Worm (Caenorhabditis elegans) whole organism, L4 larva: ENCODE results near the gene smc-3.

ENCODE experiments used
- F10B5.3 ChIP-seq: sonication (generic microtip); optimal IDR thresholded peaks from 2 replicates; lab custom pipeline; 2016; ENCODE audit warnings: mild to moderate bottlenecking, missing genetic modification characterization, missing compliant biosample characterization
- F37D6.2 ChIP-seq: sonication (generic microtip); optimal IDR thresholded peaks from 2 replicates; lab custom pipeline; 2016; ENCODE audit warnings: mild to moderate bottlenecking, missing genetic modification characterization, missing compliant biosample characterization
- F49E8.2 ChIP-seq: sonication (generic microtip); optimal IDR thresholded peaks from 2 replicates; lab custom pipeline; 2016; ENCODE audit warnings: missing compliant biosample characterization, mild to moderate bottlenecking, missing genetic modification characterization, borderline replicate concordance
- Y48G9A.11 ChIP-seq: fragments of 200-800 bp; sonication (Bioruptor generic); IDR thresholded peaks from 2 replicates; pipeline ENCODE4 v1.3.6; 2022; ENCODE audit warnings: missing genetic modification reagents, missing genetic modification characterization, missing compliant biosample characterization
- ZK337.2 ChIP-seq: fragments of 200-800 bp; sonication (Bioruptor generic); IDR thresholded peaks from 2 replicates; pipeline ENCODE4 v1.3.6; 2022; ENCODE audit warnings: missing genetic modification reagents, missing genetic modification characterization, missing compliant biosample characterization
- aha-1 ChIP-seq: fragments of 150-350 bp; peaks from one replicate; lab custom pipeline; 2014; ENCODE audit warnings: missing biosample characterization, missing genetic modification characterization
- ceh-20 ChIP-seq: fragments of 200-800 bp; sonication (Bioruptor generic); IDR thresholded peaks from 2 replicates; pipeline ENCODE4 v1.3.6; 2022; ENCODE audit warnings: missing genetic modification reagents, missing genetic modification characterization, missing compliant biosample characterization
- ceh-62 ChIP-seq: sonication (generic microtip); optimal IDR thresholded peaks from 2 replicates; lab custom pipeline; 2017; ENCODE audit warnings: missing biosample characterization, missing genetic modification characterization
- daf-8 ChIP-seq: fragments of 200-800 bp; sonication (Bioruptor generic); IDR thresholded peaks from 2 replicates; pipeline ENCODE4 v1.3.6; 2022; ENCODE audit warnings: missing genetic modification characterization, missing compliant biosample characterization
- dmd-8 ChIP-seq: fragments of 200-800 bp; sonication (Bioruptor generic); IDR thresholded peaks from 2 replicates; pipeline ENCODE4 v1.3.6; 2022; ENCODE audit warnings: missing genetic modification characterization, missing compliant biosample characterization
- dmd-9 ChIP-seq: fragments of 200-800 bp; sonication (Bioruptor generic); IDR thresholded peaks from 2 replicates; pipeline ENCODE4 v1.3.6; 2022; ENCODE audit warnings: missing genetic modification reagents, missing genetic modification characterization, missing compliant biosample characterization
- fkh-10 ChIP-seq: fragments of 150-350 bp; optimal IDR thresholded peaks from 2 replicates; lab custom pipeline; 2014; ENCODE audit warnings: missing biosample characterization, missing genetic modification reagents, missing genetic modification characterization
- hif-1 ChIP-seq, 2 experiments: sonication (generic microtip); optimal IDR thresholded peaks; 2 replicates each; lab custom pipeline; 2016 to 2017; ENCODE audit warnings: missing compliant biosample characterization in 2 of 2, missing genetic modification characterization in 2 of 2, missing genetic modification reagents in 2 of 2, missing genotype in 2 of 2, mild to moderate bottlenecking in 1 of 2
- hlh-30 ChIP-seq: sonication (generic microtip); optimal IDR thresholded peaks from 2 replicates; lab custom pipeline; 2017; ENCODE audit warnings: antibody characterized with exemption, mild to moderate bottlenecking, missing genetic modification characterization, missing compliant biosample characterization; ENCODE audit not compliant: insufficient read depth
- hmg-1.1 ChIP-seq: fragments of 200-800 bp; sonication (Bioruptor generic); IDR thresholded peaks from 2 replicates; pipeline ENCODE4 v1.3.6; 2022; ENCODE audit warnings: missing genetic modification reagents, missing genetic modification characterization, missing compliant biosample characterization
- jun-1 ChIP-seq: fragments of 150-350 bp; optimal IDR thresholded peaks from 2 replicates; lab custom pipeline; 2014; ENCODE audit warnings: missing biosample characterization, missing genetic modification reagents, missing genetic modification characterization
- lin-1 ChIP-seq: fragments of 200-800 bp; sonication (Bioruptor generic); IDR thresholded peaks from 2 replicates; pipeline ENCODE4 v1.3.6; 2022; ENCODE audit warnings: missing genetic modification reagents, missing genetic modification characterization, missing compliant biosample characterization
- lin-29 ChIP-seq: fragments of 200-800 bp; sonication (Bioruptor generic); IDR thresholded peaks from 2 replicates; pipeline ENCODE4 v1.3.6; 2022; ENCODE audit warnings: missing genetic modification reagents, missing genetic modification characterization, missing compliant biosample characterization
- lir-3 ChIP-seq: sonication (generic microtip); optimal IDR thresholded peaks from 2 replicates; lab custom pipeline; 2016; ENCODE audit warnings: mild to moderate bottlenecking, missing genetic modification characterization, missing compliant biosample characterization
- lsy-2 ChIP-seq, 2 experiments: fragments of 150-350 bp in 1 of 2; sonication (generic microtip) in 1 of 2; optimal IDR thresholded peaks; 2 replicates each; lab custom pipeline; 2014 to 2017; ENCODE audit warnings: missing biosample characterization in 2 of 2, missing genetic modification characterization in 2 of 2
- madf-5 ChIP-seq, 2 experiments: fragments of 200-800 bp; sonication (Bioruptor generic); IDR thresholded peaks; 2 replicates each; pipeline ENCODE4 v1.3.6; 2022; ENCODE audit warnings: missing compliant biosample characterization in 2 of 2, missing genetic modification characterization in 2 of 2
- mep-1 ChIP-seq: fragments of 150-350 bp; sonication (generic microtip); optimal IDR thresholded peaks from 3 replicates; lab custom pipeline; 2014; ENCODE audit warnings: missing biosample characterization, missing genetic modification characterization
- mes-2 ChIP-seq: sonication (generic microtip); optimal IDR thresholded peaks from 2 replicates; lab custom pipeline; 2016; ENCODE audit warnings: missing genotype, mild to moderate bottlenecking, missing genetic modification characterization, missing compliant biosample characterization; ENCODE audit not compliant: poor library complexity, severe bottlenecking
- nhr-10 ChIP-seq: fragments of 150-350 bp; optimal IDR thresholded peaks from 2 replicates; lab custom pipeline; 2014; ENCODE audit warnings: missing biosample characterization, missing genetic modification characterization
- nhr-237 ChIP-seq: sonication (generic microtip); optimal IDR thresholded peaks from 2 replicates; lab custom pipeline; 2017; ENCODE audit warnings: missing biosample characterization, missing genetic modification characterization
- nhr-6 ChIP-seq: fragments of 150-350 bp; optimal IDR thresholded peaks from 2 replicates; lab custom pipeline; 2014; ENCODE audit warnings: missing biosample characterization, missing genetic modification characterization
- nhr-77 ChIP-seq: fragments of 150-350 bp; optimal IDR thresholded peaks from 2 replicates; lab custom pipeline; 2014; ENCODE audit warnings: missing biosample characterization, missing genetic modification characterization
- pha-4 ChIP-seq, 2 experiments: fragments of 150-350 bp in 1 of 2; fragments of 200-800 bp in 1 of 2; sonication (Bioruptor generic) in 1 of 2; IDR thresholded peaks in 1 of 2; optimal IDR thresholded peaks in 1 of 2; 2 replicates each; pipeline versions ENCODE4 v1.3.6 to Lab custom; 2014 to 2022; ENCODE audit warnings: missing genetic modification characterization in 2 of 2, missing genetic modification reagents in 2 of 2, missing biosample characterization in 1 of 2, missing compliant biosample characterization in 1 of 2
- php-3 ChIP-seq: fragments of 200-800 bp; sonication (Bioruptor generic); IDR thresholded peaks from 2 replicates; pipeline ENCODE4 v1.3.6; 2022; ENCODE audit warnings: missing genetic modification reagents, missing genetic modification characterization, missing compliant biosample characterization
- rbr-2 ChIP-seq: sonication (generic microtip); optimal IDR thresholded peaks from 2 replicates; lab custom pipeline; 2016; ENCODE audit warnings: missing genotype, missing genetic modification characterization, missing compliant biosample characterization
- saeg-2 ChIP-seq: fragments of 200-800 bp; sonication (Bioruptor generic); IDR thresholded peaks from 2 replicates; pipeline ENCODE4 v1.3.6; 2022; ENCODE audit warnings: missing genetic modification reagents, missing genetic modification characterization, missing compliant biosample characterization
- sdz-12 ChIP-seq: fragments of 200-800 bp; sonication (Bioruptor generic); optimal IDR thresholded peaks from 2 replicates; lab custom pipeline; 2018; ENCODE audit warnings: mild to moderate bottlenecking, missing genetic modification characterization, missing compliant biosample characterization
- set-16 ChIP-seq: fragments of 200-800 bp; sonication (Bioruptor generic); IDR thresholded peaks from 2 replicates; pipeline ENCODE4 v1.3.6; 2022; ENCODE audit warnings: missing genetic modification reagents, missing genetic modification characterization, missing compliant biosample characterization
- spr-3 ChIP-seq: fragments of 200-800 bp; sonication (Bioruptor generic); optimal IDR thresholded peaks from 2 replicates; lab custom pipeline; 2018; ENCODE audit warnings: mild to moderate bottlenecking, missing genetic modification characterization, missing compliant biosample characterization
- tag-97 ChIP-seq: fragments of 200-800 bp; sonication (Bioruptor generic); IDR thresholded peaks from 2 replicates; pipeline ENCODE4 v1.3.6; 2022; ENCODE audit warnings: missing genetic modification characterization, missing compliant biosample characterization
- unc-130 ChIP-seq: sonication (generic microtip); optimal IDR thresholded peaks from 2 replicates; lab custom pipeline; 2016; ENCODE audit warnings: missing genetic modification reagents, missing genetic modification characterization, missing compliant biosample characterization
- vab-7 ChIP-seq: fragments of 200-800 bp; sonication (Bioruptor generic); IDR thresholded peaks from 2 replicates; pipeline ENCODE4 v1.3.6; 2022; ENCODE audit warnings: missing genetic modification reagents, missing genetic modification characterization, missing compliant biosample characterization
- zag-1 ChIP-seq: fragments of 150-350 bp; optimal IDR thresholded peaks from 2 replicates; lab custom pipeline; 2014; ENCODE audit warnings: missing biosample characterization, missing genetic modification characterization
- zfp-2 ChIP-seq: sonication (generic microtip); optimal IDR thresholded peaks from 2 replicates; lab custom pipeline; 2016; ENCODE audit warnings: mild to moderate bottlenecking, missing genetic modification characterization, missing compliant biosample characterization

The smc-3 gene

ce11 chrIII:11332306-11332705 is 41.6 kb downstream of the smc-3 start:
- TF ChIP-seq ceh-20 (peak; percentile 63; the same call in 1 of the 2 replicates), vab-7 (GFP tag; lab: Robert Waterston, UW) (0 out of 2 replicates have a peak, but pooled peaks have one; percentile 10), jun-1 (tag; lab: Kevin White, UChicago) (no peak)

ce11 chrIII:11333032-11333732 is 42.5 kb downstream of the smc-3 start, which contains the start of gene T28D6.5:
TSS of gene T28D6.5 (plus strand) at chrIII:11333682.
- TF ChIP-seq lir-3 (tag; lab: Kevin White, UChicago) (no peak), daf-8 (no peak), lin-29 (GFP tag; lab: Robert Waterston, UW) (no peak), Y48G9A.11 (no peak), hif-1 (tag; optimal IDR thresholded peaks at IDR 0.05; lab: Kevin White, UChicago) (no peak), spr-3 (GFP tag; lab: Kevin White, UChicago) (no peak), F49E8.2 (no peak), zag-1 (no peak), ceh-62 (no peak), hlh-30 (tag; lab: Kevin White, UChicago) (no peak), zfp-2 (no peak), nhr-10 (no peak), nhr-6 (tag; lab: Kevin White, UChicago) (no peak), unc-130 (GFP tag; lab: Kevin White, UChicago) (no peak), sdz-12 (no peak), tag-97 (GFP tag; lab: Robert Waterston, UW) (no peak), set-16 (no peak), php-3 (GFP tag; lab: Robert Waterston, UW) (no peak), hmg-1.1 (GFP tag; lab: Robert Waterston, UW) (no peak)

- TF ChIP-seq dmd-9 (GFP tag; lab: Robert Waterston, UW): no peak
- TF ChIP-seq hmg-1.1 (GFP tag; lab: Robert Waterston, UW): peak; percentile 30; the same call in 1 of the 2 replicates
- TF ChIP-seq aha-1 (tag; lab: Kevin White, UChicago): peak; percentile 49
- no peak for TF ChIP-seq F10B5.3 (tag; lab: Kevin White, UChicago)
- TF ChIP-seq mes-2: peak; percentile 15
- no peak for TF ChIP-seq F37D6.2 (tag; lab: Kevin White, UChicago)
- TF ChIP-seq hif-1 (tag; optimal IDR thresholded peaks at IDR 0.05; lab: Kevin White, UChicago): peak in 1 of 2 experiments; percentile 11
- no peak for TF ChIP-seq madf-5 (GFP tag; IDR thresholded peaks at IDR 0.05; lab: Robert Waterston, UW)
- peak; percentile 53 for TF ChIP-seq mep-1 (tag; lab: Kevin White, UChicago)
- no peak for TF ChIP-seq saeg-2 (GFP tag; lab: Robert Waterston, UW)
- peak; percentile 53 for TF ChIP-seq fkh-10 (GFP tag; lab: Kevin White, UChicago)
- TF ChIP-seq ZK337.2 (GFP tag; lab: Robert Waterston, UW): no peak
- no peak for TF ChIP-seq lin-1 (GFP tag; lab: Robert Waterston, UW)
- TF ChIP-seq rbr-2 (tag; lab: Kevin White, UChicago): peak; percentile 63
- TF ChIP-seq nhr-237 (tag; lab: Kevin White, UChicago): no peak
- TF ChIP-seq nhr-77 (tag; lab: Kevin White, UChicago): no peak
- TF ChIP-seq pha-4 (GFP tag; IDR thresholded peaks at IDR 0.05; lab: Robert Waterston, UW): peak; percentile 16; the same call in 1 of the 2 replicates
- no peak for TF ChIP-seq pha-4 (tag; optimal IDR thresholded peaks at IDR 0.05; lab: Kevin White, UChicago)
- TF ChIP-seq dmd-8: no peak
- no peak for TF ChIP-seq sdz-12
- peak; percentile 32 for TF ChIP-seq hlh-30 (tag; lab: Kevin White, UChicago)
- TF ChIP-seq lsy-2 (tag; optimal IDR thresholded peaks at IDR 0.05; lab: Kevin White, UChicago): peak in 1 of 2 experiments; percentile 26
- peak; percentile 65 for TF ChIP-seq set-16
Observed at ce11 chrIII:11334346-11334745, 43.6 kb downstream of the smc-3 start.
